Fruit fly (Drosophila melanogaster) whole organism, wandering third instar larva: Measurements from ENCODE around the gene ppk16.

Experiments used
- Abd-B ChIP-seq: fragments of >200 bp; optimal IDR thresholded peaks from 2 replicates; lab custom pipeline; 2017; ENCODE audit warnings: missing biosample characterization, missing genetic modification characterization
- CG32264 ChIP-seq: fragments of 200-800 bp; sonication (Bioruptor generic); optimal IDR thresholded peaks from 2 replicates; lab custom pipeline; 2016; ENCODE audit warnings: missing biosample characterization, missing genetic modification characterization
- CG9705 ChIP-seq: fragments of 200-800 bp; sonication (Bioruptor generic); optimal IDR thresholded peaks from 2 replicates; lab custom pipeline; 2018; ENCODE audit warnings: missing biosample characterization, mild to moderate bottlenecking, missing genetic modification characterization
- CrebA ChIP-seq: fragments of 200-800 bp; sonication (Bioruptor generic); optimal IDR thresholded peaks from 2 replicates; lab custom pipeline; 2016; ENCODE audit warnings: missing biosample characterization, mild to moderate bottlenecking, missing genetic modification characterization, borderline replicate concordance
- Dfd ChIP-seq: fragments of >200 bp; optimal IDR thresholded peaks from 2 replicates; lab custom pipeline; 2017; ENCODE audit warnings: missing biosample characterization, missing genetic modification characterization
- Dif ChIP-seq: fragments of 200-275, 200-300 bp; sonication (Bioruptor generic); optimal IDR thresholded peaks from 2 replicates; lab custom pipeline; 2018; ENCODE audit warnings: missing biosample characterization, missing genetic modification characterization; ENCODE audit not compliant: partially characterized antibody
- GATAd ChIP-seq: sonication (Bioruptor generic); optimal IDR thresholded peaks from 2 replicates; lab custom pipeline; 2016; ENCODE audit warnings: missing biosample characterization, missing genetic modification characterization
- HLH106 ChIP-seq: fragments of 200-800 bp; optimal IDR thresholded peaks from 3 replicates; lab custom pipeline; 2019; ENCODE audit warnings: missing biosample characterization, mild to moderate bottlenecking, missing genetic modification characterization, moderate library complexity
- Hr83 ChIP-seq: fragments of 200-300 bp; sonication (Bioruptor generic); optimal IDR thresholded peaks from 2 replicates; lab custom pipeline; 2016; ENCODE audit warnings: missing biosample characterization, mild to moderate bottlenecking, missing genetic modification characterization, moderate library complexity; ENCODE audit not compliant: poor library complexity, severe bottlenecking
- Jra ChIP-seq: sonication (Bioruptor generic); optimal IDR thresholded peaks from 2 replicates; lab custom pipeline; 2016; ENCODE audit warnings: missing biosample characterization, missing genetic modification characterization
- Mio ChIP-seq: sonication (Bioruptor generic); optimal IDR thresholded peaks from 2 replicates; lab custom pipeline; 2016; ENCODE audit warnings: missing biosample characterization, missing genetic modification characterization
- Myc ChIP-seq: fragments of >200 bp; optimal IDR thresholded peaks from 2 replicates; lab custom pipeline; 2017
- N ChIP-seq: fragments of >200 bp; optimal IDR thresholded peaks from 2 replicates; lab custom pipeline; 2018; ENCODE audit warnings: missing biosample characterization, missing external identifiers, missing genetic modification characterization
- Rel ChIP-seq, 2 experiments: fragments of 200-800 bp; sonication (Bioruptor generic) in 1 of 2; optimal IDR thresholded peaks; 2 replicates in 1 of 2; 3 replicates in 1 of 2; lab custom pipeline; 2016 to 2019; ENCODE audit warnings: mild to moderate bottlenecking in 2 of 2, missing biosample characterization in 2 of 2, missing genetic modification characterization in 2 of 2, moderate library complexity in 1 of 2
- Sp1 ChIP-seq: fragments of 200-800 bp; sonication (Bioruptor generic); optimal IDR thresholded peaks from 3 replicates; lab custom pipeline; 2019; ENCODE audit warnings: missing biosample characterization, mild to moderate bottlenecking, missing genetic modification characterization, moderate library complexity
- Vsx2 ChIP-seq: fragments of 200-300, 225-300 bp; sonication (Bioruptor generic); optimal IDR thresholded peaks from 2 replicates; lab custom pipeline; 2018; ENCODE audit warnings: missing biosample characterization, missing genetic modification characterization; ENCODE audit not compliant: partially characterized antibody
- brk ChIP-seq: fragments of 200-800 bp; sonication (Bioruptor generic); optimal IDR thresholded peaks from 2 replicates; lab custom pipeline; 2016; ENCODE audit warnings: missing biosample characterization, mild to moderate bottlenecking, missing genetic modification characterization
- dl ChIP-seq, 2 experiments: fragments of 175-275, 200-275 bp in 1 of 2; fragments of 200-275 bp in 1 of 2; sonication (Bioruptor generic); optimal IDR thresholded peaks; lab custom pipeline; 2018; ENCODE audit warnings: mild to moderate bottlenecking in 2 of 2, missing biosample characterization in 2 of 2, missing genetic modification characterization in 2 of 2, moderate library complexity in 2 of 2; ENCODE audit not compliant: partially characterized antibody in 2 of 2, insufficient read depth in 1 of 2
- dmrt93B ChIP-seq: fragments of 200-800 bp; sonication (Bioruptor generic); optimal IDR thresholded peaks from 2 replicates; lab custom pipeline; 2018; ENCODE audit warnings: missing biosample characterization, mild to moderate bottlenecking, missing genetic modification characterization
- dsf ChIP-seq: sonication (Bioruptor generic); optimal IDR thresholded peaks from 2 replicates; lab custom pipeline; 2016; ENCODE audit warnings: missing biosample characterization, missing genetic modification characterization, borderline replicate concordance
- ey ChIP-seq: fragments of 200-800 bp; sonication (Bioruptor generic); optimal IDR thresholded peaks from 2 replicates; lab custom pipeline; 2016; ENCODE audit warnings: missing biosample characterization, missing genetic modification characterization
- foxo ChIP-seq, 2 experiments: fragments of 200-800 bp; sonication (Bioruptor generic); optimal IDR thresholded peaks; 2 replicates in 1 of 2; 3 replicates in 1 of 2; lab custom pipeline; 2016 to 2017; ENCODE audit warnings: missing biosample characterization in 2 of 2, missing genetic modification characterization in 2 of 2
- fru ChIP-seq: fragments of 200-800 bp; sonication (Bioruptor generic); optimal IDR thresholded peaks from 3 replicates; lab custom pipeline; 2016; ENCODE audit warnings: missing biosample characterization, mild to moderate bottlenecking, missing genetic modification characterization
- jim ChIP-seq: fragments of 175-275, 200-325 bp; sonication (Bioruptor generic); optimal IDR thresholded peaks from 2 replicates; lab custom pipeline; 2016; ENCODE audit warnings: missing biosample characterization, mild to moderate bottlenecking, missing genetic modification characterization
- lola ChIP-seq: fragments of >200 bp; optimal IDR thresholded peaks from 2 replicates; lab custom pipeline; 2017; ENCODE audit warnings: missing biosample characterization, missing genetic modification characterization
- pan ChIP-seq: fragments of >200 bp; optimal IDR thresholded peaks from 2 replicates; lab custom pipeline; 2017
- psq ChIP-seq: fragments of 200-800 bp; sonication (Bioruptor generic); optimal IDR thresholded peaks from 3 replicates; lab custom pipeline; 2017; ENCODE audit warnings: missing biosample characterization, mild to moderate bottlenecking, missing genetic modification characterization, moderate library complexity
- rgr ChIP-seq: fragments of 200-800 bp; sonication (Bioruptor generic); optimal IDR thresholded peaks from 3 replicates; lab custom pipeline; 2016; ENCODE audit warnings: missing biosample characterization, mild to moderate bottlenecking, missing genetic modification characterization
- sage ChIP-seq: fragments of 200-800 bp; sonication (Bioruptor generic); optimal IDR thresholded peaks from 2 replicates; lab custom pipeline; 2016; ENCODE audit warnings: missing biosample characterization, mild to moderate bottlenecking, missing genetic modification characterization
- tai ChIP-seq: sonication (Bioruptor generic); optimal IDR thresholded peaks from 2 replicates; lab custom pipeline; 2016; ENCODE audit warnings: missing biosample characterization, missing genetic modification characterization
- usp ChIP-seq: fragments of >200 bp; optimal IDR thresholded peaks from 2 replicates; lab custom pipeline; 2017; ENCODE audit warnings: missing biosample characterization, missing genetic modification characterization
- woc ChIP-seq: sonication (Bioruptor generic); optimal IDR thresholded peaks from 2 replicates; lab custom pipeline; 2016; ENCODE audit warnings: missing biosample characterization, mild to moderate bottlenecking, missing genetic modification characterization

ppk16 gene

DNA sequence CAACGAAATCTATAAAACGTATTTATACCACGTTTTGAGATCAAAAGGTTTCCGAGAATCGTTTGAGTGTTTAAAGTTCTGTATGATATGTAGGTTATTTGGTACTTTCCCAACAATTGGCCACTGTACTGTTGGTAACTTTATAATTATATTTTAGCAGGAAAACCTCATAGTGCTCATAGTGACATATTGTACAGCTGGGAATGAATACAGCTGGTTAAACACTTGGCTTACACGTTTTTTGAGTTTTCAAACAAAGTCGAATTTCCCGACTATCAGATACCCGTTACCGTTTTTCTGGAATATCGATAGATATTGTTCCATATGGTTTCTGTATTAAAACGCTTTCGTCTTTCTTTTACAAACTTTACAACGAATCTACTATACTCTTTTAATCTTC lies 3.6 kb upstream of the ppk16 start:
- TF ChIP-seq Dif (GFP tag; lab: Kevin White, UChicago): no peak
- TF ChIP-seq ey (GFP tag; lab: Kevin White, UChicago): no peak
- no peak for TF ChIP-seq Jra (GFP tag; lab: Kevin White, UChicago)
- TF ChIP-seq jim (GFP tag; lab: Kevin White, UChicago): no peak
- TF ChIP-seq foxo (GFP tag; optimal IDR thresholded peaks at IDR 0.05; lab: Kevin White, UChicago): no peak
- no peak for TF ChIP-seq pan
- TF ChIP-seq HLH106: no peak
- no peak for TF ChIP-seq Vsx2 (GFP tag; lab: Kevin White, UChicago)
- TF ChIP-seq dsf (GFP tag; lab: Kevin White, UChicago): no peak
- no peak for TF ChIP-seq CG9705 (GFP tag; lab: Kevin White, UChicago)
- no peak for TF ChIP-seq tai
- TF ChIP-seq usp (GFP tag; lab: Kevin White, UChicago): no peak
- TF ChIP-seq Hr83 (GFP tag; lab: Kevin White, UChicago): no peak
- TF ChIP-seq sage (GFP tag; lab: Kevin White, UChicago): no peak
- TF ChIP-seq, all 38 proteins: peak for 0

dm6 chr2L:9777927-9778326 lies 3.1 kb upstream of the ppk16 start:
- TF ChIP-seq CrebA (GFP tag; lab: Kevin White, UChicago): no peak
- TF ChIP-seq HLH106: no peak
- no peak for TF ChIP-seq dmrt93B
- TF ChIP-seq Rel (GFP tag; optimal IDR thresholded peaks at IDR 0.05; lab: Kevin White, UChicago): no peak
- peak; percentile 95 for TF ChIP-seq Rel (tag; optimal IDR thresholded peaks at IDR 0.05; lab: Kevin White, UChicago)
- no peak for TF ChIP-seq Myc (lab: Kevin White, UChicago)
- no peak for TF ChIP-seq jim (GFP tag; lab: Kevin White, UChicago)

- TF ChIP-seq Dif (GFP tag; lab: Kevin White, UChicago) (no peak), N (GFP tag; lab: Kevin White, UChicago) (no peak), psq (GFP tag; lab: Kevin White, UChicago) (no peak), Abd-B (GFP tag; lab: Kevin White, UChicago) (no peak), CG32264 (GFP tag; lab: Kevin White, UChicago) (no peak), CrebA (GFP tag; lab: Kevin White, UChicago) (no peak), HLH106 (no peak), lola (GFP tag; lab: Kevin White, UChicago) (no peak)
These were observed 3.9 kb downstream of the ppk16 start, which contains the start of gene ppk18 for dm6 chr2L:9770896-9771295. Gene ppk18, minus strand, starts transcription at chr2L:9770996.

DNA sequence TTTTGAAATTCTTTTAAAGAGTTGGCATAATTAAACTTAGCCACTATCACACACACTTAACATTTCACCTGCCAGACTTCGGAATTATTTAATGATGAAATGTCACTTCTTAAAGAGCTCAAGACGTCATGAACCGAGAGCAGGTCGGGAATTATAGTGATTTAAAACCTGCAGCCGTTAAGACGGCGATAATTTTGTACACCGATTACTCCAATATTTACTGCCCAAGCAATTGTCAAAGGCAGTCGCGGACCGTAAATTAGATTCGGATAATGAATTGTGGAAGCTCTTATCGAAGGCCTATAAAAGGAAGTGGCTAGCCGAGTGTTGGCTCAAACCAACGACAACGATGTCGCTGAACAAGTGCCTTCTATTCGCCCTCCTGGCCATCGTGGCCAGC lies 6.1 kb downstream of the ppk16 start, which contains the start of gene CG17633:
Gene CG17633, plus strand, starts transcription at position 326 of the 400 bp plus-strand sequence.
- TF ChIP-seq Vsx2 (GFP tag; lab: Kevin White, UChicago) (no peak), foxo (GFP tag; optimal IDR thresholded peaks at IDR 0.05; lab: Kevin White, UChicago) (no peak), dl (GFP tag; optimal IDR thresholded peaks at IDR 0.05; lab: Kevin White, UChicago; ENCODE audit: insufficient read depth in 1 of 2, partially characterized antibody in 2 of 2) (no peak), dmrt93B (no peak), CG32264 (GFP tag; lab: Kevin White, UChicago) (no peak), jim (GFP tag; lab: Kevin White, UChicago) (no peak), fru (no peak), Mio (GFP tag; lab: Kevin White, UChicago) (no peak), Dfd (GFP tag; lab: Kevin White, UChicago) (no peak), Myc (lab: Kevin White, UChicago) (no peak), Dif (GFP tag; lab: Kevin White, UChicago) (no peak), GATAd (GFP tag; lab: Kevin White, UChicago) (no peak), rgr (GFP tag; lab: Kevin White, UChicago) (no peak), lola (GFP tag; lab: Kevin White, UChicago) (no peak), brk (GFP tag; lab: Kevin White, UChicago) (no peak), N (GFP tag; lab: Kevin White, UChicago) (no peak), Sp1 (GFP tag; lab: Kevin White, UChicago) (no peak), woc (GFP tag; lab: Kevin White, UChicago) (no peak), sage (GFP tag; lab: Kevin White, UChicago) (no peak), Jra (GFP tag; lab: Kevin White, UChicago) (no peak)
